Fruit fly (Drosophila melanogaster): Measurements from ENCODE around the gene cib.

The cib gene

dm6 chrX:4113698-4114216 lies 7.8 kb downstream of the cib start, which contains the start of the genes dgt4 and Nsun2 (continued):
- TF ChIP-seq E2f1 (GFP tag; IDR thresholded peaks at IDR 0.05) (no peak), HHEX (GFP tag; optimal IDR thresholded peaks at IDR 0.05) (no peak), kah (GFP tag; optimal IDR thresholded peaks at IDR 0.05) (no peak), otp (GFP tag; IDR thresholded peaks at IDR 0.05) (no peak), Hr51 (GFP tag; optimal IDR thresholded peaks at IDR 0.05) (no peak), Ada2b (GFP tag; IDR thresholded peaks at IDR 0.05) (no peak), Lhr (GFP tag; optimal IDR thresholded peaks at IDR 0.05) (no peak), croc (GFP tag; conservative IDR thresholded peaks at IDR 0.05) (no peak), CG30020 (tag; optimal IDR thresholded peaks at IDR 0.05) (no peak), hth (optimal IDR thresholded peaks at IDR 0.05) (no peak), CG15269 (tag; optimal IDR thresholded peaks at IDR 0.05) (no peak), Nf-YB (GFP tag; optimal IDR thresholded peaks at IDR 0.05) (no peak), Trl (optimal IDR thresholded peaks at IDR 0.05) (no peak), Trl (GFP tag; optimal IDR thresholded peaks at IDR 0.05) (no peak), D (optimal IDR thresholded peaks at IDR 0.05) (no peak), D (GFP tag; optimal IDR thresholded peaks at IDR 0.05) (no peak), Xrp1 (GFP tag; IDR thresholded peaks at IDR 0.05) (no peak), Blimp-1 (GFP tag; optimal IDR thresholded peaks at IDR 0.05) (no peak), psq (GFP tag; optimal IDR thresholded peaks at IDR 0.05) (no peak), Atf6 (GFP tag; IDR thresholded peaks at IDR 0.05) (no peak), CG18011 (GFP tag; optimal IDR thresholded peaks at IDR 0.05) (no peak), CG33213 (GFP tag; optimal IDR thresholded peaks at IDR 0.05) (no peak), CG30431 (GFP tag; optimal IDR thresholded peaks at IDR 0.05) (no peak), CG7839 (tag; optimal IDR thresholded peaks at IDR 0.05) (no peak), Lpt (GFP tag; optimal IDR thresholded peaks at IDR 0.05) (no peak), B-H1 (GFP tag; IDR thresholded peaks at IDR 0.05) (no peak), sens-2 (GFP tag; IDR thresholded peaks at IDR 0.05) (no peak), shn (GFP tag; optimal IDR thresholded peaks at IDR 0.05) (no peak), CG12299 (tag; optimal IDR thresholded peaks at IDR 0.05) (no peak), al (GFP tag; IDR thresholded peaks at IDR 0.05) (no peak), grn (GFP tag; optimal IDR thresholded peaks at IDR 0.05) (no peak), CG14050 (GFP tag; IDR thresholded peaks at IDR 0.05) (no peak), insv (GFP tag; optimal IDR thresholded peaks at IDR 0.05) (no peak), Usf (GFP tag; optimal IDR thresholded peaks at IDR 0.05) (no peak), CG31441 (GFP tag; IDR thresholded peaks at IDR 0.05) (0 out of 2 replicates have a peak, but pooled peaks have one; percentile 13), CG11398 (GFP tag; optimal IDR thresholded peaks at IDR 0.05) (no peak), CG6689 (GFP tag; IDR thresholded peaks at IDR 0.05) (no peak), CG32532 (GFP tag; IDR thresholded peaks at IDR 0.05) (no peak), TFAM (GFP tag; optimal IDR thresholded peaks at IDR 0.05) (no peak), lmd (GFP tag; IDR thresholded peaks at IDR 0.05) (no peak), CG14860 (GFP tag; IDR thresholded peaks at IDR 0.05; ENCODE audit: partially characterized antibody) (no peak; the same call in 2 of the 3 replicates), HLH3B (GFP tag; IDR thresholded peaks at IDR 0.05) (no peak), sd (tag; optimal IDR thresholded peaks at IDR 0.05) (no peak), bowl (GFP tag; IDR thresholded peaks at IDR 0.05) (no peak), CG12104 (GFP tag; optimal IDR thresholded peaks at IDR 0.05) (no peak), CG9932 (GFP tag; IDR thresholded peaks at IDR 0.05) (peak; percentile 40; the same call in 1 of the 2 replicates), CG11723 (GFP tag; optimal IDR thresholded peaks at IDR 0.05) (no peak), sqz (GFP tag; optimal IDR thresholded peaks at IDR 0.05) (no peak), cas (GFP tag; IDR thresholded peaks at IDR 0.05) (no peak), danr (GFP tag; IDR thresholded peaks at IDR 0.05) (no peak), fru (optimal IDR thresholded peaks at IDR 0.05) (no peak), trh (GFP tag; optimal IDR thresholded peaks at IDR 0.05) (no peak), usp (GFP tag; optimal IDR thresholded peaks at IDR 0.05) (no peak), CG8089 (GFP tag; optimal IDR thresholded peaks at IDR 0.05) (no peak)
